Fruit fly (Drosophila melanogaster): Measurements from ENCODE around the gene ATP6AP2.

ATP6AP2 gene

DNA sequence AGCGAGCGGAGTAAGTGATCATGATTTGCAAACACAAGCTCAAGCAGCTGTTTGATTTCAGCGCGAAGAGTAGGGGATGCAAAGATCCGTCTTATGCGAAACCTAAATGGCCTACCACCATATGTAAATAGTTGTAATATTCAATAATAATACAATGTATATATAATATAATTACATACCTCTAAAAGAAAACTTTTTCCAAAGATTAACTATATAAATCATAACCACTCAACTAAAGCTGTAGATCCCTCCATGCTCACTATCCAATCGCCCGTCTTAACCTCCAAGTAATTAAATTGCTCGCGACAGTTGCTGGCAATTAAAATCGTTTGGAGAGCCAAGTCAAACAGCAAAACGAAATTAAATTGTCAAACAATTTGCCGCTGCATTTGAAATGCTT is 33.1 kb upstream of the ATP6AP2 start (continued):
- TF ChIP-seq Eip75B (GFP tag; optimal IDR thresholded peaks at IDR 0.05) (peak; percentile 58), Sox14 (GFP tag; optimal IDR thresholded peaks at IDR 0.05) (peak; percentile 63), salr (GFP tag; optimal IDR thresholded peaks at IDR 0.05) (peak; percentile 52 to 54), achi (GFP tag; optimal IDR thresholded peaks at IDR 0.05) (peak; percentile 88), CG6163 (GFP tag; IDR thresholded peaks at IDR 0.05) (peak; percentile 94), CG8119 (GFP tag; IDR thresholded peaks at IDR 0.05) (peak; percentile 95), Ets96B (tag; optimal IDR thresholded peaks at IDR 0.05) (peak; percentile 83), CG8632 (GFP tag; optimal IDR thresholded peaks at IDR 0.05) (peak; percentile 85), CG8319 (GFP tag; optimal IDR thresholded peaks at IDR 0.05) (peak; percentile 77), Lpt (GFP tag; optimal IDR thresholded peaks at IDR 0.05) (peak; percentile 77), CG10669 (GFP tag; optimal IDR thresholded peaks at IDR 0.05) (peak; percentile 78), CG32006 (GFP tag; optimal IDR thresholded peaks at IDR 0.05) (peak; percentile 95), Smox (GFP tag; optimal IDR thresholded peaks at IDR 0.05) (peak; percentile 71), CG11294 (GFP tag; IDR thresholded peaks at IDR 0.05) (peak; percentile 92), CG6808 (GFP tag; optimal IDR thresholded peaks at IDR 0.05) (peak; percentile 73), CG3032 (tag; optimal IDR thresholded peaks at IDR 0.05) (peak; percentile 82), CG11762 (GFP tag; optimal IDR thresholded peaks at IDR 0.05; ENCODE audit: insufficient read depth) (peak; percentile 79), Gug (GFP tag; IDR thresholded peaks at IDR 0.05) (peak; percentile 89), CG9139 (GFP tag; optimal IDR thresholded peaks at IDR 0.05) (peak; percentile 54), dac (GFP tag; optimal IDR thresholded peaks at IDR 0.05) (peak; percentile 84), CG7368 (GFP tag; optimal IDR thresholded peaks at IDR 0.05) (peak; percentile 79), CG1621 (tag; optimal IDR thresholded peaks at IDR 0.05) (peak; percentile 61), Hr4 (GFP tag; optimal IDR thresholded peaks at IDR 0.05) (peak; percentile 85), CG34406 (GFP tag; optimal IDR thresholded peaks at IDR 0.05) (peak; percentile 85), Hr39 (GFP tag; optimal IDR thresholded peaks at IDR 0.05) (peak; percentile 62), fkh (GFP tag; optimal IDR thresholded peaks at IDR 0.05) (peak; percentile 31)

DNA sequence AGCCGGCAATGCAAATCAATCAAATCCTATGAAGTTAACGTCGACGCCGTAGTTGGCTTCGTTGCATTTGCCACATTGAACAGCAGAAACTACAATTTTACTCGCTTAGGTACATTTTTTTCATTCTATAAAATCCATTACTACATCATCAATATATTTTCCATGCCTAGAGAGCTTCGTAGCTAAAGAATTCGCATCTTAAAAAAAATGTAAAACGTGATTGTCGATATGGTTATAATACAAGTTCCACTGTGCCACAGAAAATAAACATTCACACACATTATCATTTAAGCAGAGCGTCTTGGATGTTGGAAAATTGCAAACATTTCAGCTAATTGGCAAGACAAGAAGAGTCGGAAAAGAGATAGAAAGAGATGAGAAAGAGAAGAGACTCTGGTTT is 32.5 kb upstream of the ATP6AP2 start:
- peak; percentile 82 for TF ChIP-seq CG15336 (GFP tag; IDR thresholded peaks at IDR 0.05)
- TF ChIP-seq Hr4 (GFP tag; optimal IDR thresholded peaks at IDR 0.05): peak; percentile 54
- no peak for TF ChIP-seq Hr38 (GFP tag; optimal IDR thresholded peaks at IDR 0.05)
- peak; percentile 37 for TF ChIP-seq Lpt (GFP tag; optimal IDR thresholded peaks at IDR 0.05)
- TF ChIP-seq eg (GFP tag; IDR thresholded peaks at IDR 0.05): peak; percentile 71
- peak; percentile 67 for TF ChIP-seq Eip78C (GFP tag)
- TF ChIP-seq Sox14 (GFP tag; optimal IDR thresholded peaks at IDR 0.05): peak; percentile 8
- no peak for TF ChIP-seq CG3032 (tag; optimal IDR thresholded peaks at IDR 0.05)
- TF ChIP-seq pdm3 (GFP tag; optimal IDR thresholded peaks at IDR 0.05): peak; percentile 36
- TF ChIP-seq CG16779 (tag; optimal IDR thresholded peaks at IDR 0.05): no peak
- TF ChIP-seq CG10669 (GFP tag; optimal IDR thresholded peaks at IDR 0.05): no peak
- peak; percentile 44; the same call in 2 of the 3 replicates for TF ChIP-seq CG8119 (GFP tag; IDR thresholded peaks at IDR 0.05)
- TF ChIP-seq Gug (GFP tag; IDR thresholded peaks at IDR 0.05): peak; percentile 31; the same call in 1 of the 2 replicates
- peak; percentile 9 for TF ChIP-seq OdsH (GFP tag; optimal IDR thresholded peaks at IDR 0.05)

DNA sequence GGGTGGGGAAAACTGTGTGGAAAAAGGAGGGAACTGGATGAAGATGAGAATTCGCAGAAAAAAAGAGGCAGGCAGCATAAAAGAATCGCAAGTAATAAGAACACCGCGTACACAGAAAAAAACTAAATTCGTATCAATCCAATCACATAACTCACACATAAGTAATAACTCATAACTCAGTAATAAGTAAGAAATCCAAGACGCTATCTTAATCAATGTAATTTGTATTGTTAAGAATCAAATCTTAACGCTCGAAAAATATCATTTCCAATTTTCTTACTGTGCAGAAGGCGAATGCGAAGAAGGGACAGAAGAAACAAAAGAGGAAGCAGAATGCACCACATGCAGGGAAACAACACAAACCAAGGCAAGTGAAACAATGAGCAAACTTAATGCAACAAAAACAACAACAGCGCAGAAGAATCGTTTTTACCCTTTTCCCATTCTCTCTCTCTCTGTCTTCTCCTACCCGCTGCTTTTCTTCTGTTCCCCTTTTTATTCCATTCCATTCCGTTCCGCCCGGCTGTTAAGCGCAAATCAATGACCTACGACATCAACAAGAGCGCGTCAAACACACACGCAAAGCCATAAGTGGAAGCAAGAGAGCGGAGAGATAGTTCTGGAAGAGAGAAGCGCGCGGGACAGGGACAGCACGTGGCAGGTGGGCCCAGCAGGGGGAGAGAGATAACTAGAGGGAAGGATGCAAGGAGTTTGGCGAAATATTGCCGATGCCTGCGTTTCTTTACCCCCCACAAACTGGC is 31.2 kb upstream of the ATP6AP2 start:
- TF ChIP-seq achi (GFP tag; optimal IDR thresholded peaks at IDR 0.05) (peak; percentile 99), Gug (GFP tag; IDR thresholded peaks at IDR 0.05) (peak; percentile 96), Eip93F (GFP tag; optimal IDR thresholded peaks at IDR 0.05) (peak; percentile 99), dac (GFP tag; optimal IDR thresholded peaks at IDR 0.05) (peak; percentile 75), acj6 (GFP tag; optimal IDR thresholded peaks at IDR 0.05) (peak; percentile 99), CG16779 (tag; optimal IDR thresholded peaks at IDR 0.05) (peak; percentile 97), vri (GFP tag; optimal IDR thresholded peaks at IDR 0.05) (peak; percentile 97), dsx (GFP tag; optimal IDR thresholded peaks at IDR 0.05; ENCODE audit: poor library complexity, severe bottlenecking) (peak; percentile 99), CG32006 (GFP tag; optimal IDR thresholded peaks at IDR 0.05) (peak; percentile 96), spab (GFP tag; optimal IDR thresholded peaks at IDR 0.05) (peak; percentile 100), pdm3 (GFP tag; optimal IDR thresholded peaks at IDR 0.05) (peak; percentile 99), CG3032 (tag; optimal IDR thresholded peaks at IDR 0.05) (peak; percentile 100), CG4318 (GFP tag; optimal IDR thresholded peaks at IDR 0.05) (peak; percentile 86), salr (GFP tag; optimal IDR thresholded peaks at IDR 0.05) (peak; percentile 99), Ets21C (GFP tag; optimal IDR thresholded peaks at IDR 0.05) (peak; percentile 98), CG6276 (GFP tag; optimal IDR thresholded peaks at IDR 0.05) (peak; percentile 91), esn (GFP tag; optimal IDR thresholded peaks at IDR 0.05) (peak; percentile 99), Sox15 (GFP tag; optimal IDR thresholded peaks at IDR 0.05) (peak; percentile 98), fkh (GFP tag; optimal IDR thresholded peaks at IDR 0.05) (peak; percentile 16), CG3919 (GFP tag; optimal IDR thresholded peaks at IDR 0.05) (peak; percentile 99), Met (GFP tag; optimal IDR thresholded peaks at IDR 0.05) (peak; percentile 99), fd85E (GFP tag; optimal IDR thresholded peaks at IDR 0.05) (peak; percentile 97)

Data from whole organism, prepupa.